Worm (Caenorhabditis elegans): ENCODE results near the gene bcs-1.

The bcs-1 gene

ce11 chrII:8603567-8604359, 32.9 kb downstream of the bcs-1 start, which contains the start of gene suf-1 (continued):
- TF ChIP-seq unc-130 (GFP tag; optimal IDR thresholded peaks at IDR 0.05) (peak; percentile 69), tbp1 (GFP tag; optimal IDR thresholded peaks at IDR 0.05) (peak; percentile 36), attf-6 (GFP tag; IDR thresholded peaks at IDR 0.05) (peak; percentile 73), tlf-1 (GFP tag; optimal IDR thresholded peaks at IDR 0.05) (peak; percentile 79), hlh-12 (tag; optimal IDR thresholded peaks at IDR 0.05) (no peak), die-1 (tag; optimal IDR thresholded peaks at IDR 0.05) (peak; percentile 37), xnd-1 (tag; optimal IDR thresholded peaks at IDR 0.05) (peak; percentile 45), D2030.7 (GFP tag; IDR thresholded peaks at IDR 0.05) (peak; percentile 35; the same call in 1 of the 2 replicates), C06A6.2 (GFP tag; conservative IDR thresholded peaks at IDR 0.05) (no peak), hrde-1 (tag; optimal IDR thresholded peaks at IDR 0.05; ENCODE audit: borderline replicate concordance) (peak; percentile 92), K11D2.4 (GFP tag; IDR thresholded peaks at IDR 0.05) (0 out of 2 replicates have a peak, but pooled peaks have one; percentile 10), ZK185.1 (tag; optimal IDR thresholded peaks at IDR 0.05; ENCODE audit: poor library complexity, severe bottlenecking) (peak; percentile 55), attf-5 (GFP tag; optimal IDR thresholded peaks at IDR 0.05) (peak; percentile 24), F49E8.2 (tag; optimal IDR thresholded peaks at IDR 0.05; ENCODE audit: insufficient read depth) (peak; percentile 94), ztf-22 (GFP tag; optimal IDR thresholded peaks at IDR 0.05) (no peak), Y53G8AR.9 (GFP tag; conservative IDR thresholded peaks at IDR 0.05) (peak; percentile 85), bed-1 (GFP tag; IDR thresholded peaks at IDR 0.05) (0 out of 2 replicates have a peak, but pooled peaks have one; percentile 20), F33H1.4 (GFP tag; IDR thresholded peaks at IDR 0.05) (peak; percentile 65), hmg-1.2 (GFP tag; IDR thresholded peaks at IDR 0.05) (peak; percentile 49; the same call in 1 of the 2 replicates), C17E4.6 (GFP tag; IDR thresholded peaks at IDR 0.05) (peak; percentile 60), nfyb-1 (GFP tag; IDR thresholded peaks at IDR 0.05) (peak; percentile 39; the same call in 1 of the 2 replicates), Y95B8A.8 (GFP tag; IDR thresholded peaks at IDR 0.05) (0 out of 2 replicates have a peak, but pooled peaks have one; percentile 34), efl-1 (GFP tag; optimal IDR thresholded peaks at IDR 0.05) (peak; percentile 43), lin-26 (GFP tag; IDR thresholded peaks at IDR 0.05) (peak; percentile 73; the same call in 1 of the 2 replicates), rpc-1 (optimal IDR thresholded peaks at IDR 0.05) (no peak), rpc-1 (tag; optimal IDR thresholded peaks at IDR 0.05) (peak; percentile 3), atf-7 (tag; optimal IDR thresholded peaks at IDR 0.05) (peak; percentile 56), aptf-3 (GFP tag; IDR thresholded peaks at IDR 0.05) (peak; percentile 13; the same call in 1 of the 2 replicates), athp-1 (tag; optimal IDR thresholded peaks at IDR 0.05) (peak; percentile 40), B0336.3 (GFP tag; IDR thresholded peaks at IDR 0.05) (peak; percentile 89), pbrm-1 (GFP tag; IDR thresholded peaks at IDR 0.05) (peak; percentile 45; the same call in 1 of the 2 replicates), ztf-28 (GFP tag; IDR thresholded peaks at IDR 0.05) (no peak), let-607 (tag; optimal IDR thresholded peaks at IDR 0.05) (no peak), snpc-1.1 (tag; optimal IDR thresholded peaks at IDR 0.05; ENCODE audit: insufficient read depth) (peak; percentile 64), hsf-1 (GFP tag; IDR thresholded peaks at IDR 0.05) (peak; percentile 79), Y56A3A.18 (GFP tag; IDR thresholded peaks at IDR 0.05) (peak; percentile 75; the same call in 1 of the 2 replicates), cebp-2 (GFP tag; IDR thresholded peaks at IDR 0.05) (peak; percentile 77; the same call in 1 of the 2 replicates), madf-6 (GFP tag; IDR thresholded peaks at IDR 0.05) (peak; percentile 85), lsl-1 (GFP tag; optimal IDR thresholded peaks at IDR 0.05) (peak; percentile 58), madf-3 (GFP tag; IDR thresholded peaks at IDR 0.05) (peak; percentile 88), B0035.1 (tag; optimal IDR thresholded peaks at IDR 0.05) (no peak), snpc-4 (GFP tag; optimal IDR thresholded peaks at IDR 0.05) (peak; percentile 49), snpc-4 (tag; optimal IDR thresholded peaks at IDR 0.05) (peak in 3 of 4 experiments; percentile 29 to 81 (median 42)), ceh-100 (GFP tag; IDR thresholded peaks at IDR 0.05) (peak; percentile 32; the same call in 1 of the 2 replicates), F39B2.1 (GFP tag; IDR thresholded peaks at IDR 0.05) (no peak), ceh-58 (GFP tag; IDR thresholded peaks at IDR 0.05) (no peak)

Measured in whole organism, young adult.